Worm (Caenorhabditis elegans) whole organism, L2 larva: ENCODE measurements around the gene Y51B9A.8.

ENCODE experiments used
- R02D3.7 ChIP-seq: fragments of 150-350 bp; optimal IDR thresholded peaks from 2 replicates; lab custom pipeline; 2014; ENCODE audit warnings: missing biosample characterization, missing genetic modification characterization
- ZK546.5 ChIP-seq: sonication (generic microtip); optimal IDR thresholded peaks from 2 replicates; lab custom pipeline; 2017; ENCODE audit warnings: missing biosample characterization, missing genetic modification characterization
- sem-4 ChIP-seq: fragments of 150-350 bp; optimal IDR thresholded peaks from 2 replicates; lab custom pipeline; 2014; ENCODE audit warnings: missing biosample characterization, missing genetic modification reagents, missing genetic modification characterization
- skn-1 ChIP-seq: sonication (generic microtip); optimal IDR thresholded peaks from 2 replicates; lab custom pipeline; 2017; ENCODE audit warnings: missing biosample characterization, missing genetic modification characterization

- TF ChIP-seq skn-1 (tag; lab: Kevin White, UChicago) (no peak), sem-4 (tag; lab: Kevin White, UChicago) (no peak), ZK546.5 (tag; lab: Kevin White, UChicago) (no peak), R02D3.7 (tag; lab: Kevin White, UChicago) (no peak)
Measured at ce11 chrII:9358230-9358629, 40.4 kb upstream of the Y51B9A.8 start, which contains the start of gene mel-11.
